Worm (Caenorhabditis elegans): ENCODE results near the gene grl-21.

- TF ChIP-seq nhr-11 (tag; optimal IDR thresholded peaks at IDR 0.05) (no peak), ceh-20 (GFP tag; IDR thresholded peaks at IDR 0.05) (no peak), zag-1 (tag; optimal IDR thresholded peaks at IDR 0.05) (no peak), nhr-10 (tag; optimal IDR thresholded peaks at IDR 0.05) (no peak), hlh-30 (tag; optimal IDR thresholded peaks at IDR 0.05; ENCODE audit: insufficient read depth) (no peak), unc-130 (GFP tag; optimal IDR thresholded peaks at IDR 0.05) (no peak), rbr-2 (tag; optimal IDR thresholded peaks at IDR 0.05) (no peak), nhr-237 (tag; optimal IDR thresholded peaks at IDR 0.05) (no peak), vab-7 (GFP tag; IDR thresholded peaks at IDR 0.05) (no peak), D1046.2 (GFP tag; IDR thresholded peaks at IDR 0.05) (no peak), nhr-28 (tag; optimal IDR thresholded peaks at IDR 0.05) (no peak), unc-62 (GFP tag; optimal IDR thresholded peaks at IDR 0.05 in 1 of 2) (no peak), unc-62 (tag; optimal IDR thresholded peaks at IDR 0.05) (no peak)
Observed at ce11 chrIV:10777600-10777999, 40.3 kb downstream of the grl-21 start.
